Fruit fly (Drosophila melanogaster): ENCODE measurements around the gene CG12521.

DNA sequence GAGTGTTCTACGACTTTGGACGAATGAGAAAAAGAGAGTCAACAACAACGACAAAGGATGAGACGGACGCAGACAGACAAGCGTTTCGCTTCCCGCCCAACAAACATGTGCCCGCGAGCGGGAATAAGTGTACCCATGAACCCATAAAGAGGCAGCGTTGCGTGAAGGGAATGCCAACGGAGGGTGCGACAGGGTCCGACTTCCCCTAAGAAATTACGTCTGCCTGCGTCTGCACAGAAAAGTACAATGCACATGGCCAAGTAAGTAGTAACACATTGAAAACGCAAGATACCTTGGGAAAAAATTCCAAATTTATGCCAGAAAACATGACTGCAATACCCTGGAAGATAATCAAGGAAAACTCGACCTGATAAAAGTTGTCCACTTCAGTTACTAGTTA, 16.4 kb downstream of the CG12521 start:
- TF ChIP-seq ttk (optimal IDR thresholded peaks at IDR 0.05) (no peak), psq (optimal IDR thresholded peaks at IDR 0.05) (no peak)
